Fruit fly (Drosophila melanogaster) whole organism, embryonic: ENCODE measurements around the gene Kaz-m1.
A peak's percentile ranks its signal among the peaks of the same experiment; 100 is the strongest.

ENCODE experiments used
- Atf-2 ChIP-seq: fragments of 200-800 bp; sonication (Bioruptor generic); optimal IDR thresholded peaks from 2 replicates; lab custom pipeline; 2016; ENCODE audit warnings: missing biosample characterization, missing genetic modification characterization
- BEAF-32 ChIP-seq: fragments of 200-800 bp; sonication (Bioruptor generic); optimal IDR thresholded peaks from 3 replicates; lab custom pipeline; 2017; ENCODE audit warnings: missing biosample characterization, missing genetic modification characterization, mild to moderate bottlenecking, moderate library complexity, missing genetic modification reagents
- CG1024 ChIP-seq: fragments of 200-800 bp; sonication (Bioruptor generic); IDR thresholded peaks from 2 replicates; pipeline ENCODE4 v1.3.6; 2022; ENCODE audit warnings: missing biosample characterization, missing genetic modification characterization
- CG10543 ChIP-seq: fragments of 200-800 bp; sonication (Bioruptor generic); optimal IDR thresholded peaks from 3 replicates; lab custom pipeline; 2017; ENCODE audit warnings: missing biosample characterization, mild to moderate bottlenecking, missing genetic modification characterization, moderate library complexity
- CG11398 ChIP-seq: fragments of 200-800 bp; sonication (Bioruptor generic); optimal IDR thresholded peaks from 2 replicates; lab custom pipeline; 2016; ENCODE audit warnings: missing biosample characterization, missing genetic modification characterization
- CG11560 ChIP-seq: fragments of 200-800 bp; sonication (Bioruptor generic); IDR thresholded peaks from 3 replicates; pipeline ENCODE4 v1.3.6; 2022; ENCODE audit warnings: missing biosample characterization, missing genetic modification characterization
- CG11695 ChIP-seq: fragments of 200-800 bp; sonication (Bioruptor generic); IDR thresholded peaks from 3 replicates; pipeline ENCODE4 v1.3.6; 2022; ENCODE audit warnings: missing biosample characterization, missing genetic modification characterization
- CG12769 ChIP-seq: fragments of 200-800 bp; sonication (Bioruptor generic); optimal IDR thresholded peaks from 2 replicates; lab custom pipeline; 2019; ENCODE audit warnings: missing biosample characterization, mild to moderate bottlenecking, missing genetic modification characterization, moderate library complexity
- CG13894 ChIP-seq: fragments of 200-800 bp; sonication (Bioruptor generic); optimal IDR thresholded peaks from 3 replicates; lab custom pipeline; 2018; ENCODE audit warnings: missing biosample characterization, mild to moderate bottlenecking, missing genetic modification characterization, moderate library complexity
- CG15011 ChIP-seq: fragments of 200-800 bp; sonication (Bioruptor generic); optimal IDR thresholded peaks from 3 replicates; lab custom pipeline; 2018; ENCODE audit warnings: missing biosample characterization, mild to moderate bottlenecking, missing genetic modification characterization
- CG15601 ChIP-seq: fragments of 200-800 bp; sonication (Bioruptor generic); optimal IDR thresholded peaks from 3 replicates; lab custom pipeline; 2019; ENCODE audit warnings: missing biosample characterization, mild to moderate bottlenecking, missing genetic modification characterization, moderate library complexity
- CG17359 ChIP-seq: fragments of 200-800 bp; sonication (Bioruptor generic); optimal IDR thresholded peaks from 3 replicates; lab custom pipeline; 2018; ENCODE audit warnings: missing biosample characterization, mild to moderate bottlenecking, missing genetic modification characterization, moderate library complexity
- CG18619 ChIP-seq: fragments of 200-800 bp; sonication (Bioruptor generic); optimal IDR thresholded peaks from 3 replicates; lab custom pipeline; 2017; ENCODE audit warnings: missing biosample characterization, mild to moderate bottlenecking, missing genetic modification characterization
- CG2678 ChIP-seq: fragments of 200-800 bp; sonication (Bioruptor generic); optimal IDR thresholded peaks from 3 replicates; lab custom pipeline; 2019; ENCODE audit warnings: missing biosample characterization, mild to moderate bottlenecking, missing genetic modification characterization, moderate library complexity
- CG3407 ChIP-seq: fragments of 200-800 bp; sonication (Bioruptor generic); optimal IDR thresholded peaks from 2 replicates; lab custom pipeline; 2018; ENCODE audit warnings: missing biosample characterization, mild to moderate bottlenecking, missing genetic modification characterization
- CG4282 ChIP-seq: fragments of 200-800 bp; sonication (Bioruptor generic); optimal IDR thresholded peaks from 2 replicates; lab custom pipeline; 2016; ENCODE audit warnings: missing biosample characterization, missing genetic modification characterization
- CG6689 ChIP-seq: fragments of 200-800 bp; sonication (Bioruptor generic); IDR thresholded peaks from 2 replicates; pipeline ENCODE4 v1.3.6; 2022; ENCODE audit warnings: missing biosample characterization, missing genetic modification characterization
- CG6813 ChIP-seq: fragments of 200-800 bp; sonication (Bioruptor generic); optimal IDR thresholded peaks from 2 replicates; lab custom pipeline; 2017; ENCODE audit warnings: missing biosample characterization, missing genetic modification characterization, mild to moderate bottlenecking, moderate library complexity, missing genetic modification reagents
- CG7357 ChIP-seq: fragments of 200-800 bp; sonication (Bioruptor generic); IDR thresholded peaks from 3 replicates; pipeline ENCODE4 v1.3.6; 2022; ENCODE audit warnings: missing biosample characterization, missing genetic modification characterization
- CoRest ChIP-seq: fragments of 200-800 bp; sonication (Bioruptor generic); optimal IDR thresholded peaks from 3 replicates; lab custom pipeline; 2018; ENCODE audit warnings: missing biosample characterization, mild to moderate bottlenecking, missing genetic modification characterization, moderate library complexity
- Doc2 ChIP-seq: fragments of 200-800 bp; sonication (Bioruptor generic); IDR thresholded peaks from 2 replicates; pipeline ENCODE4 v1.3.6; 2022; ENCODE audit warnings: missing biosample characterization, missing genetic modification characterization
- Hr78 ChIP-seq, 2 experiments: fragments of 200-800 bp in 1 of 2; fragments of >200 bp in 1 of 2; sonication (Bioruptor generic) in 1 of 2; optimal IDR thresholded peaks; 2 replicates each; lab custom pipeline; 2017 to 2019; ENCODE audit warnings: missing biosample characterization in 2 of 2, missing genetic modification characterization in 2 of 2, mild to moderate bottlenecking in 1 of 2, moderate library complexity in 1 of 2
- MESR4 ChIP-seq: fragments of 200-800 bp; sonication (Bioruptor generic); optimal IDR thresholded peaks from 2 replicates; lab custom pipeline; 2018; ENCODE audit warnings: missing biosample characterization, mild to moderate bottlenecking, missing genetic modification characterization, moderate library complexity
- MTF-1 ChIP-seq: fragments of 200-800 bp; sonication (Bioruptor generic); optimal IDR thresholded peaks from 2 replicates; lab custom pipeline; 2018; ENCODE audit warnings: missing biosample characterization, mild to moderate bottlenecking, missing genetic modification characterization, borderline replicate concordance
- Max ChIP-seq: fragments of 200-800 bp; sonication (Bioruptor generic); optimal IDR thresholded peaks from 2 replicates; lab custom pipeline; 2016; ENCODE audit warnings: missing biosample characterization, mild to moderate bottlenecking, missing genetic modification characterization
- Oaz ChIP-seq: fragments of 200-800 bp; sonication (Bioruptor generic); IDR thresholded peaks from 2 replicates; pipeline ENCODE4 v1.3.6; 2022; ENCODE audit warnings: missing biosample characterization, missing genetic modification characterization
- Ptx1 ChIP-seq: fragments of 200-800 bp; sonication (Bioruptor generic); IDR thresholded peaks from 2 replicates; pipeline ENCODE4 v1.3.6; 2022; ENCODE audit warnings: missing biosample characterization, missing genetic modification characterization
- Six4 ChIP-seq: fragments of 200-800 bp; sonication (Bioruptor generic); optimal IDR thresholded peaks from 2 replicates; lab custom pipeline; 2016; ENCODE audit warnings: missing biosample characterization, missing genetic modification characterization
- ato ChIP-seq: fragments of 200-800 bp; sonication (Bioruptor generic); IDR thresholded peaks from 2 replicates; pipeline ENCODE4 v1.3.6; 2022; ENCODE audit warnings: missing biosample characterization, missing genetic modification characterization; ENCODE audit not compliant: partially characterized antibody
- cad ChIP-seq: fragments of >200 bp; optimal IDR thresholded peaks from 2 replicates; lab custom pipeline; 2017; ENCODE audit warnings: missing biosample characterization, missing genetic modification characterization
- cato ChIP-seq: fragments of 200-800 bp; sonication (Bioruptor generic); optimal IDR thresholded peaks from 2 replicates; lab custom pipeline; 2016; ENCODE audit warnings: missing biosample characterization, missing genetic modification characterization, borderline replicate concordance
- chif ChIP-seq, 2 experiments: fragments of 200-800 bp; sonication (Bioruptor generic); optimal IDR thresholded peaks; 3 replicates each; lab custom pipeline; 2016; ENCODE audit warnings: missing biosample characterization in 2 of 2, missing genetic modification characterization in 2 of 2
- chm ChIP-seq: fragments of 200-800 bp; sonication (Bioruptor generic); IDR thresholded peaks from 2 replicates; pipeline ENCODE4 v1.3.6; 2022; ENCODE audit warnings: missing biosample characterization, missing genetic modification characterization
- chn ChIP-seq: fragments of 200-800 bp; sonication (Bioruptor generic); optimal IDR thresholded peaks from 2 replicates; lab custom pipeline; 2016; ENCODE audit warnings: missing biosample characterization, missing genetic modification characterization
- gfzf ChIP-seq: fragments of 200-800 bp; sonication (Bioruptor generic); optimal IDR thresholded peaks from 2 replicates; lab custom pipeline; 2016; ENCODE audit warnings: missing biosample characterization, mild to moderate bottlenecking, missing genetic modification characterization, moderate library complexity
- gsb ChIP-seq: fragments of 200-800 bp; sonication (Bioruptor generic); IDR thresholded peaks from 2 replicates; pipeline ENCODE4 v1.3.6; 2022; ENCODE audit warnings: missing biosample characterization, missing genetic modification characterization
- lola ChIP-seq, 3 experiments: fragments of >200 bp in 2 of 3; fragments of 200-800 bp in 1 of 3; sonication (Bioruptor generic) in 1 of 3; optimal IDR thresholded peaks; 2 replicates each; lab custom pipeline; 2017 to 2019; ENCODE audit warnings: missing biosample characterization in 3 of 3, missing genetic modification characterization in 3 of 3, mild to moderate bottlenecking in 1 of 3, moderate library complexity in 1 of 3
- nau ChIP-seq: fragments of 200-800 bp; sonication (Bioruptor generic); optimal IDR thresholded peaks from 3 replicates; lab custom pipeline; 2017; ENCODE audit warnings: missing biosample characterization, mild to moderate bottlenecking, missing genetic modification characterization, missing genetic modification reagents
- nerfin-1 ChIP-seq: fragments of 200-800 bp; sonication (Bioruptor generic); optimal IDR thresholded peaks from 3 replicates; lab custom pipeline; 2019; ENCODE audit warnings: missing biosample characterization, mild to moderate bottlenecking, missing genetic modification characterization, moderate library complexity
- ro ChIP-seq: fragments of 200-800 bp; sonication (Bioruptor generic); IDR thresholded peaks from 2 replicates; pipeline ENCODE4 v1.3.6; 2022; ENCODE audit warnings: missing biosample characterization, missing genetic modification characterization
- scrt ChIP-seq: fragments of 200-800 bp; sonication (Bioruptor generic); optimal IDR thresholded peaks from 2 replicates; lab custom pipeline; 2018; ENCODE audit warnings: missing biosample characterization, mild to moderate bottlenecking, missing genetic modification characterization, moderate library complexity
- sna ChIP-seq: fragments of 200-800 bp; sonication (Bioruptor generic); IDR thresholded peaks from 2 replicates; pipeline ENCODE4 v1.3.6; 2022; ENCODE audit warnings: missing biosample characterization, missing genetic modification characterization; ENCODE audit not compliant: partially characterized antibody
- ssp ChIP-seq: fragments of 200-800 bp; sonication (Bioruptor generic); IDR thresholded peaks from 2 replicates; pipeline ENCODE4 v1.3.6; 2022; ENCODE audit warnings: missing biosample characterization, missing genetic modification characterization
- trh ChIP-seq: fragments of 200-800 bp; sonication (Bioruptor generic); optimal IDR thresholded peaks from 2 replicates; lab custom pipeline; 2016; ENCODE audit warnings: missing biosample characterization, missing genetic modification characterization
- twi ChIP-seq: fragments of 200-800 bp; optimal IDR thresholded peaks from 2 replicates; lab custom pipeline; 2019; ENCODE audit warnings: missing biosample characterization, mild to moderate bottlenecking, missing genetic modification characterization, moderate library complexity
- z ChIP-seq: fragments of 200-800 bp; sonication (Bioruptor generic); IDR thresholded peaks from 3 replicates; pipeline ENCODE4 v1.3.6; 2022; ENCODE audit warnings: missing biosample characterization, missing genetic modification characterization
- zen ChIP-seq: fragments of 200-800 bp; sonication (Bioruptor generic); optimal IDR thresholded peaks from 3 replicates; lab custom pipeline; 2018; ENCODE audit warnings: missing biosample characterization, mild to moderate bottlenecking, missing genetic modification characterization, moderate library complexity
- zen2 ChIP-seq: fragments of 200-800 bp; sonication (Bioruptor generic); IDR thresholded peaks from 3 replicates; pipeline ENCODE4 v1.3.6; 2022; ENCODE audit warnings: missing biosample characterization, missing genetic modification characterization; ENCODE audit not compliant: partially characterized antibody

Gene Kaz-m1

dm6 chr3R:26012801-26013663 is 1.5 kb upstream of the Kaz-m1 start (continued):
- TF ChIP-seq CG11695 (GFP tag; lab: Robert Waterston, UW) (no peak), CG15011 (GFP tag; lab: Kevin White, UChicago) (no peak), ro (no peak), lola (GFP tag; optimal IDR thresholded peaks at IDR 0.05; lab: Kevin White, UChicago) (peak in 1 of 3 experiments; percentile 86), Atf-2 (GFP tag; lab: Kevin White, UChicago) (no peak), BEAF-32 (GFP tag; lab: Kevin White, UChicago) (no peak), gfzf (GFP tag; lab: Kevin White, UChicago) (no peak), CG6813 (peak; percentile 5), Six4 (GFP tag; lab: Kevin White, UChicago) (no peak), cato (GFP tag; lab: Kevin White, UChicago) (no peak), CG2678 (peak; percentile 63), MESR4 (GFP tag; lab: Kevin White, UChicago) (no peak), CG3407 (peak; percentile 4), Hr78 (GFP tag; optimal IDR thresholded peaks at IDR 0.05; lab: Kevin White, UChicago) (no peak), scrt (GFP tag; lab: Kevin White, UChicago) (peak; percentile 26), CG7357 (GFP tag; lab: Robert Waterston, UW) (no peak), CG10543 (GFP tag; lab: Kevin White, UChicago) (no peak), gsb (no peak), CG17359 (peak; percentile 25), Doc2 (GFP tag; lab: Robert Waterston, UW) (no peak), CG15601 (peak; percentile 86), nau (GFP tag; lab: Kevin White, UChicago) (no peak), Ptx1 (GFP tag; lab: Robert Waterston, UW) (0 out of 2 replicates have a peak, but pooled peaks have one; percentile 45), CG11398 (no peak), chm (GFP tag; lab: Robert Waterston, UW) (peak; percentile 34; the same call in 1 of the 2 replicates), ssp (GFP tag; lab: Robert Waterston, UW) (no peak), CoRest (tag; lab: Kevin White, UChicago) (peak; percentile 52), zen2 (GFP tag; lab: Robert Waterston, UW) (no peak), CG6689 (GFP tag; lab: Robert Waterston, UW) (peak; percentile 67), CG12769 (tag; lab: Kevin White, UChicago) (peak; percentile 61), trh (GFP tag; lab: Kevin White, UChicago) (no peak), sna (GFP tag; lab: Robert Waterston, UW) (no peak), CG18619 (GFP tag; lab: Kevin White, UChicago) (no peak), twi (tag; lab: Kevin White, UChicago) (peak; percentile 57), z (GFP tag; lab: Robert Waterston, UW) (no peak), Max (no peak), chif (GFP tag; optimal IDR thresholded peaks at IDR 0.05; lab: Kevin White, UChicago) (no peak), nerfin-1 (tag; lab: Kevin White, UChicago) (peak; percentile 41), chn (GFP tag; lab: Kevin White, UChicago) (no peak), CG13894 (tag; lab: Kevin White, UChicago) (no peak), CG1024 (GFP tag; lab: Robert Waterston, UW) (no peak), cad (GFP tag; lab: Kevin White, UChicago) (no peak), CG4282 (GFP tag; lab: Kevin White, UChicago) (no peak), MTF-1 (no peak), CG11560 (tag; lab: Robert Waterston, UW) (no peak), ato (GFP tag; lab: Robert Waterston, UW) (no peak), Oaz (GFP tag; lab: Robert Waterston, UW) (no peak), zen (tag; lab: Kevin White, UChicago) (peak; percentile 72)
